Worm (Caenorhabditis elegans) whole organism, L3 larva: ENCODE data around the gene ubc-15.
A peak's percentile ranks its signal among the peaks of the same experiment; 100 is the strongest.

Experiments
- ZK546.5 ChIP-seq: sonication (generic microtip); optimal IDR thresholded peaks from 2 replicates; lab custom pipeline; 2017; ENCODE audit warnings: missing biosample characterization, missing genetic modification characterization
- aly-2 ChIP-seq: fragments of 150-350 bp; optimal IDR thresholded peaks from 2 replicates; lab custom pipeline; 2014; ENCODE audit warnings: missing biosample characterization, missing genetic modification characterization
- ama-1 ChIP-seq: fragments of 150-350 bp; optimal IDR thresholded peaks from 2 replicates; lab custom pipeline; 2018
- ceh-16 ChIP-seq: sonication (generic microtip); optimal IDR thresholded peaks from 2 replicates; lab custom pipeline; 2017; ENCODE audit warnings: missing biosample characterization, missing genetic modification characterization
- ceh-28 ChIP-seq: fragments of 150-350 bp; optimal IDR thresholded peaks from 2 replicates; lab custom pipeline; 2014; ENCODE audit warnings: missing biosample characterization, missing genetic modification reagents, missing genetic modification characterization
- ceh-82 ChIP-seq: fragments of 150-350 bp; optimal IDR thresholded peaks from 2 replicates; lab custom pipeline; 2014; ENCODE audit warnings: missing biosample characterization, missing genetic modification characterization
- daf-12 ChIP-seq: fragments of 150-350 bp; optimal IDR thresholded peaks from 2 replicates; lab custom pipeline; 2014; ENCODE audit warnings: missing biosample characterization, missing genetic modification reagents, missing genetic modification characterization
- elt-2 ChIP-seq: sonication (generic microtip); optimal IDR thresholded peaks from 2 replicates; lab custom pipeline; 2016; ENCODE audit warnings: missing genetic modification reagents, mild to moderate bottlenecking, missing genetic modification characterization, missing compliant biosample characterization
- elt-3 ChIP-seq, 3 experiments: fragments of 150-350 bp in 1 of 3; sonication (generic microtip) in 2 of 3; optimal IDR thresholded peaks; 2 replicates in 2 of 3; 4 replicates in 1 of 3; lab custom pipeline; 2014 to 2017; ENCODE audit warnings: missing biosample characterization in 3 of 3, missing genetic modification characterization in 3 of 3
- fkh-10 ChIP-seq: sonication (generic microtip); optimal IDR thresholded peaks from 2 replicates; lab custom pipeline; 2017; ENCODE audit warnings: missing biosample characterization, missing genetic modification reagents, missing genetic modification characterization
- fos-1 ChIP-seq: fragments of 150-350 bp; optimal IDR thresholded peaks from 2 replicates; lab custom pipeline; 2014; ENCODE audit warnings: missing biosample characterization, missing genetic modification characterization
- hmg-11 ChIP-seq: sonication (generic microtip); optimal IDR thresholded peaks from 2 replicates; lab custom pipeline; 2016; ENCODE audit warnings: missing genetic modification characterization, missing compliant biosample characterization
- jun-1 ChIP-seq: fragments of 150-350 bp; optimal IDR thresholded peaks from 2 replicates; lab custom pipeline; 2014; ENCODE audit warnings: missing biosample characterization, missing genetic modification reagents, missing genetic modification characterization
- lin-15B ChIP-seq: fragments of 150-350 bp; optimal IDR thresholded peaks from 2 replicates; lab custom pipeline; 2014; ENCODE audit warnings: missing biosample characterization, missing genetic modification characterization
- lin-39 ChIP-seq: fragments of 150-350 bp; optimal IDR thresholded peaks from 2 replicates; lab custom pipeline; 2018; ENCODE audit warnings: missing biosample characterization, missing genetic modification reagents, missing genetic modification characterization
- lsy-12 ChIP-seq: sonication (generic microtip); optimal IDR thresholded peaks from 2 replicates; lab custom pipeline; 2016; ENCODE audit warnings: mild to moderate bottlenecking, missing genetic modification characterization, missing compliant biosample characterization
- mdl-1 ChIP-seq: fragments of 150-350 bp; optimal IDR thresholded peaks from 2 replicates; lab custom pipeline; 2014; ENCODE audit warnings: missing biosample characterization, missing genetic modification characterization
- nfya-1 ChIP-seq: sonication (generic microtip); optimal IDR thresholded peaks from 2 replicates; lab custom pipeline; 2017; ENCODE audit warnings: missing genetic modification characterization, mild to moderate bottlenecking, missing compliant biosample characterization, antibody characterized with exemption, moderate library complexity; ENCODE audit not compliant: insufficient read depth
- nhr-23 ChIP-seq: fragments of 150-350 bp; optimal IDR thresholded peaks from 2 replicates; lab custom pipeline; 2014; ENCODE audit warnings: missing biosample characterization, missing genetic modification reagents, missing genetic modification characterization
- nhr-237 ChIP-seq: fragments of 150-350 bp; optimal IDR thresholded peaks from 2 replicates; lab custom pipeline; 2014; ENCODE audit warnings: missing biosample characterization, missing genetic modification characterization
- nhr-28 ChIP-seq: fragments of 150-350 bp; optimal IDR thresholded peaks from 2 replicates; lab custom pipeline; 2014; ENCODE audit warnings: missing biosample characterization, missing genetic modification characterization
- nhr-43 ChIP-seq: sonication (generic microtip); optimal IDR thresholded peaks from 2 replicates; lab custom pipeline; 2016; ENCODE audit warnings: mild to moderate bottlenecking, missing genetic modification characterization, missing compliant biosample characterization; ENCODE audit not compliant: poor library complexity, severe bottlenecking
- nhr-67 ChIP-seq: fragments of 150-350 bp; optimal IDR thresholded peaks from 2 replicates; lab custom pipeline; 2014; ENCODE audit warnings: missing biosample characterization, missing genetic modification characterization
- nhr-76 ChIP-seq: fragments of 150-350 bp; sonication (generic microtip); optimal IDR thresholded peaks from 5 replicates; lab custom pipeline; 2014; ENCODE audit warnings: missing biosample characterization, missing genetic modification characterization
- nhr-77 ChIP-seq: fragments of 150-350 bp; optimal IDR thresholded peaks from 2 replicates; lab custom pipeline; 2014; ENCODE audit warnings: missing biosample characterization, missing genetic modification characterization
- pha-4 ChIP-seq: fragments of 150-350 bp; optimal IDR thresholded peaks from 2 replicates; lab custom pipeline; 2014; ENCODE audit warnings: missing biosample characterization, missing genetic modification reagents, missing genetic modification characterization
- pqm-1 ChIP-seq: fragments of 150-350 bp; optimal IDR thresholded peaks from 2 replicates; lab custom pipeline; 2017; ENCODE audit warnings: missing biosample characterization, missing genetic modification characterization, inconsistent platforms
- skn-1 ChIP-seq: fragments of 150-350 bp; optimal IDR thresholded peaks from 2 replicates; lab custom pipeline; 2014; ENCODE audit warnings: missing biosample characterization, missing genetic modification characterization
- snpc-4 ChIP-seq: fragments of 150-350 bp; optimal IDR thresholded peaks from 2 replicates; lab custom pipeline; 2014; ENCODE audit warnings: missing biosample characterization, missing genetic modification characterization
- tbx-2 ChIP-seq: sonication (generic microtip); optimal IDR thresholded peaks from 2 replicates; lab custom pipeline; 2016; ENCODE audit warnings: mild to moderate bottlenecking, missing genetic modification characterization, missing compliant biosample characterization
- ztf-11 ChIP-seq: fragments of 150-350 bp; optimal IDR thresholded peaks from 2 replicates; lab custom pipeline; 2014; ENCODE audit warnings: missing biosample characterization, missing genetic modification characterization

ubc-15 gene

ce11 chrII:2923617-2924016, 10.2 kb upstream of the ubc-15 start, which contains the start of gene ZK355.2:
Gene ZK355.2 (plus strand): TSS chrII:2923917.
- TF ChIP-seq daf-12 (tag; lab: Kevin White, UChicago), result no peak
- TF ChIP-seq tbx-2 (tag; lab: Kevin White, UChicago), result no peak
- no peak for TF ChIP-seq ceh-28
- no peak for TF ChIP-seq ceh-82 (tag; lab: Kevin White, UChicago)
- TF ChIP-seq nhr-67, result no peak
- no peak for TF ChIP-seq nhr-23 (tag; lab: Kevin White, UChicago)
- TF ChIP-seq elt-2, result peak; percentile 30
- TF ChIP-seq, all 47 proteins: peak for 1

DNA sequence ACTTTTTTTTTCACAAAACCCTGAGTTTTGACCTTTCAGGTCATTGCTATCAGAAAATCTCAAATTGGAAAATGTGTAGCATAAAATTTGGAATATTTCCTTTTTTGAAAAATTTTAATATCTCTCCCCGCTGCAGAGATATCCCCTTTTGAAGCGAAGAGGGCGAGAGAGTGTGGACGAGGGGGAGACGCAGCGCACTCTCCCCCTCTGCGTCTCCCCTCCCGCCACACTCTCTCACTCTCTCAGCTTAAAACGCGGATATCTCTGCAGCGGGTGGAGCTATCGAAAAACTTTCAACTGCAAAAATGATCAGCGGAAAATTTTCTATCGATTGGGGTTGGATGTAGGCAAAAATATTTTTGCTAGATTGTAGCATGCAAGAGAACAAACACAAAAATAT, 9.4 kb upstream of the ubc-15 start:
- TF ChIP-seq fos-1 (tag; lab: Kevin White, UChicago) (no peak), ztf-11 (tag; lab: Kevin White, UChicago) (no peak), tbx-2 (tag; lab: Kevin White, UChicago) (no peak), nhr-43 (tag; lab: Kevin White, UChicago) (no peak), elt-2 (no peak), nhr-28 (tag; lab: Kevin White, UChicago) (no peak), mdl-1 (tag; lab: Kevin White, UChicago) (no peak), aly-2 (no peak), lsy-12 (tag; lab: Kevin White, UChicago) (no peak), ceh-16 (no peak)

- no peak for TF ChIP-seq tbx-2 (tag; lab: Kevin White, UChicago)
- no peak for TF ChIP-seq snpc-4 (tag; lab: Kevin White, UChicago)
- peak; percentile 35 for TF ChIP-seq pqm-1
- peak; percentile 73 for TF ChIP-seq ama-1 (lab: Kevin White, UChicago)
- no peak for TF ChIP-seq nhr-77 (tag; lab: Kevin White, UChicago)
- peak; percentile 77 for TF ChIP-seq elt-2
- peak; percentile 2 for TF ChIP-seq pha-4 (tag; lab: Kevin White, UChicago)
- TF ChIP-seq aly-2, result no peak
Measured at ce11 chrII:2922359-2922758, 9.0 kb upstream of the ubc-15 start.

- TF ChIP-seq nfya-1 (tag; lab: Kevin White, UChicago), result no peak
- TF ChIP-seq elt-3 (tag; optimal IDR thresholded peaks at IDR 0.05; lab: Kevin White, UChicago), result no peak
- no peak for TF ChIP-seq pqm-1
- no peak for TF ChIP-seq nhr-43 (tag; lab: Kevin White, UChicago)
- TF ChIP-seq ceh-82 (tag; lab: Kevin White, UChicago), result no peak
- no peak for TF ChIP-seq lin-15B (tag; lab: Kevin White, UChicago)
- TF ChIP-seq, all 47 proteins: peak for 0
Measured at ce11 chrII:2921860-2922259, 8.5 kb upstream of the ubc-15 start.

DNA sequence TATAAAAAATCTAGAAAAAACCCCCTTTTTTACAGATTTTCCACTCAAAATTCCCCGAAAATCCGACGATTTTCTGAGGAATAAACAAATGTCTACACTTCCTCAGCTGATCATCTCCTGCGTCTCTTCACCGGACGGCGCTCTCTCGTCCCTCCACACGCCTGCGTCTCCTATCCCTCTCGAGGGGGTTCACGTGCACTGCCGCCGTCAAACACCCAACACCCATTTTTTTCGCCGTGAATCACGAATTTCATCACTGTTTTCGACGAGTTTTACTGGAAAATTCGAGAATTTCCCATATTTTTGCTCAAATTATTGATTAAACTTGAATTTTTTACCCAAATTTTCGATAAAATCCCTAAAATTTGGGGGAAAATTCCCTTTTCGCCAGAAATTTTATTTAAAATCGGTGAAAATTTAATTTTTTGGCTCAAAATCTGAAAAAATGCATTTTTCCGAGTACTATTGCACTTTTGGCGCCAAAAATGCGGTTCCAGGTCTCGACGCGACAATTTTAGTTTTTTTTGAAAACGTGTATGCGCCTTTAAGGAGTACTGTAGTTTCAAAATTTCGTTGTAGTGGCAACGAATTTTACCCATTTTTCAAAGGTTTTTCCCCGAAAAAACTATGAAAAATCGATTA, 7.5 kb upstream of the ubc-15 start:
- TF ChIP-seq mdl-1 (tag; lab: Kevin White, UChicago) (peak; percentile 68), ZK546.5 (tag; lab: Kevin White, UChicago) (no peak), ceh-82 (tag; lab: Kevin White, UChicago) (no peak), jun-1 (peak; percentile 5), pha-4 (tag; lab: Kevin White, UChicago) (peak; percentile 57), skn-1 (tag; lab: Kevin White, UChicago) (no peak), lin-15B (tag; lab: Kevin White, UChicago) (peak; percentile 15), lin-39 (tag; lab: Kevin White, UChicago) (peak; percentile 6), tbx-2 (tag; lab: Kevin White, UChicago) (no peak), hmg-11 (tag; lab: Kevin White, UChicago) (peak; percentile 43), nfya-1 (tag; lab: Kevin White, UChicago) (peak; percentile 48), snpc-4 (tag; lab: Kevin White, UChicago) (peak; percentile 29), fkh-10 (GFP tag; lab: Kevin White, UChicago) (peak; percentile 26), nhr-237 (no peak), elt-2 (peak; percentile 36), nhr-23 (tag; lab: Kevin White, UChicago) (peak; percentile 28), nhr-76 (tag; lab: Kevin White, UChicago) (no peak), ceh-28 (peak; percentile 26)
- TF ChIP-seq, all 47 proteins: peak for 12
